Worm (Caenorhabditis elegans): ENCODE measurements around the gene asp-13.

asp-13 gene

ce11 chrV:8643093-8643492 is at the start of gene asp-13:
Gene asp-13, minus strand, starts transcription at chrV:8643193.
- TF ChIP-seq tbx-11 (GFP tag; IDR thresholded peaks at IDR 0.05) (no peak), sea-1 (GFP tag; conservative IDR thresholded peaks at IDR 0.05) (no peak), hmg-4 (GFP tag; optimal IDR thresholded peaks at IDR 0.05) (no peak), aly-1 (tag; optimal IDR thresholded peaks at IDR 0.05) (no peak)

DNA sequence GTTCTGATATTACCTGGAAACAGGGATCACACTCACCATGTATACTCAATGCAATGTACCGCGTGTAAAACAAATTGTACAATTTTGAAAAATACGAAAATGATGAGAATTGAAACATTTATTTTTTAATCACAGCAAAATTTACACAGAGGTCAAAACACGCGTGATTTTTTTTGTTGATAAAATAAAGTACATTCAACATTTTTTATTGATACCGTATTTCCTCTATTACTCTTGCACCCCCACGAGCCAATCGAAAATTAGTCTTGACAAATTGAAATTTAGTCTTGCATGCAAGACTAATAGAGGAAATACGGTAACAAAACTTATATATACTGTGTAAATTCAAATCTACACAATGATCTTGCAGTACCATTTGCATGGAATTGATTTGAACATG is 44.7 kb upstream of the asp-13 start, which contains the start of gene ZC190.8:
TSS of gene ZC190.8 (minus strand) at position 101 of the 400 bp plus-strand sequence.
- TF ChIP-seq ceh-36 (tag; optimal IDR thresholded peaks at IDR 0.05) (no peak), F13C5.2 (tag; optimal IDR thresholded peaks at IDR 0.05) (no peak), scrt-1 (GFP tag; IDR thresholded peaks at IDR 0.05) (no peak), B0310.2 (tag; optimal IDR thresholded peaks at IDR 0.05) (no peak), tbx-37 (GFP tag; conservative IDR thresholded peaks at IDR 0.05) (no peak), sea-1 (GFP tag; conservative IDR thresholded peaks at IDR 0.05) (no peak), pes-1 (GFP tag; IDR thresholded peaks at IDR 0.05) (no peak), hmbx-1 (tag; optimal IDR thresholded peaks at IDR 0.05) (no peak), ama-1 (optimal IDR thresholded peaks at IDR 0.05) (no peak), ets-7 (tag; optimal IDR thresholded peaks at IDR 0.05) (no peak), hmg-4 (GFP tag; optimal IDR thresholded peaks at IDR 0.05) (no peak), ceh-13 (GFP tag; optimal IDR thresholded peaks at IDR 0.05) (no peak), tbx-11 (GFP tag; IDR thresholded peaks at IDR 0.05) (no peak), aly-1 (tag; optimal IDR thresholded peaks at IDR 0.05) (no peak), tra-4 (tag; optimal IDR thresholded peaks at IDR 0.05) (no peak), flt-1 (GFP tag; IDR thresholded peaks at IDR 0.05) (no peak), hnd-1 (tag; optimal IDR thresholded peaks at IDR 0.05) (no peak)

DNA sequence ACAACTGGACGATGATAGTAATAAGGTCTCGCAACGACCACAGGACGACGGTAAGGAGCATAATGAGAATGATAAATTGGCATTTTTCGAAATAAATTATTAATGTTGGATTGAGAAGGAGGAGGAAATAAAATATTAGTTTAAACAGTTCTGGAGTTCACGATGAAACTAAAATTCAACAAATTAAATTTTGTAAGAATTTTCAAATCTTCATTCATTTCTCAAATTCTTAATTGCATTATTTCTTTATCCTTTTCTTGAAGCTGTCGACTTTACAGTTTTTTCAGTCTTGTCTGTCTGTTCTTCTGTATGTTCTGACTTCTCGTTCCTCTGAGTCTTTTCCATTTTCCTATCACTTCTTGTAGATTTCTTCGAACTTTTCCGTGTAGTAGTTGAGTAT is 43.8 kb upstream of the asp-13 start, which contains the start of gene ZC190.7:
TSS of gene ZC190.7 (minus strand) at position 101 of the 400 bp plus-strand sequence.
- TF ChIP-seq B0310.2 (tag; optimal IDR thresholded peaks at IDR 0.05) = no peak
- TF ChIP-seq tbx-37 (GFP tag; conservative IDR thresholded peaks at IDR 0.05) = no peak

DNA sequence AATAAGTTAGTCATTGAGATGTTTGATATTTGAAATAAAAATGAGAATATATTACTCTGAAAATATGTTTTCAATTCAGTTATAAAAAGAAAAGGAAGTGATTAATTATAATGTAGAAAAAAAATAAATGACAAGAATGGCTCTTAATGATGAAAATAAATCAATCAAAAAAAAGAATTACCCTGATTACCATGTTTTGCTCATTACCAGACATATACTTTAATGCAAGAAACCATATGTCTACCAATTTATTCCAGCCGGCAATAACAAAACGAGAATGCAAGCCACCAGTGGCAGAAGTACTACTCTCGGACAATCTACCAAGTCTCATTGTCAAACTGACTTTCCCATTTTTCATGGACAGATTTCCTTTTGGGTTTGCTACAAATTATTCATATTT is 40.8 kb upstream of the asp-13 start:
- no peak for TF ChIP-seq ets-7 (tag; optimal IDR thresholded peaks at IDR 0.05)
- no peak for TF ChIP-seq tra-4 (tag; optimal IDR thresholded peaks at IDR 0.05)
- no peak for TF ChIP-seq tbx-11 (GFP tag; IDR thresholded peaks at IDR 0.05)
- TF ChIP-seq sea-1 (GFP tag; conservative IDR thresholded peaks at IDR 0.05) = no peak
- TF ChIP-seq F13C5.2 (tag; optimal IDR thresholded peaks at IDR 0.05) = no peak
- no peak for TF ChIP-seq aly-1 (tag; optimal IDR thresholded peaks at IDR 0.05)
- TF ChIP-seq flt-1 (GFP tag; IDR thresholded peaks at IDR 0.05) = no peak
- no peak for TF ChIP-seq ceh-13 (GFP tag; optimal IDR thresholded peaks at IDR 0.05)
- no peak for TF ChIP-seq scrt-1 (GFP tag; IDR thresholded peaks at IDR 0.05)
- no peak for TF ChIP-seq hnd-1 (tag; optimal IDR thresholded peaks at IDR 0.05)
- TF ChIP-seq tbx-37 (GFP tag; conservative IDR thresholded peaks at IDR 0.05) = no peak

- no peak for TF ChIP-seq scrt-1 (GFP tag; IDR thresholded peaks at IDR 0.05)
- no peak for TF ChIP-seq F13C5.2 (tag; optimal IDR thresholded peaks at IDR 0.05)
- no peak for TF ChIP-seq B0310.2 (tag; optimal IDR thresholded peaks at IDR 0.05)
- TF ChIP-seq ama-1 (optimal IDR thresholded peaks at IDR 0.05) = no peak
- TF ChIP-seq pes-1 (GFP tag; IDR thresholded peaks at IDR 0.05) = no peak
- no peak for TF ChIP-seq tbx-37 (GFP tag; conservative IDR thresholded peaks at IDR 0.05)
- no peak for TF ChIP-seq tra-4 (tag; optimal IDR thresholded peaks at IDR 0.05)
- TF ChIP-seq ceh-13 (GFP tag; optimal IDR thresholded peaks at IDR 0.05) = no peak
- no peak for TF ChIP-seq ets-7 (tag; optimal IDR thresholded peaks at IDR 0.05)
- no peak for TF ChIP-seq ceh-36 (tag; optimal IDR thresholded peaks at IDR 0.05)
- no peak for TF ChIP-seq hmbx-1 (tag; optimal IDR thresholded peaks at IDR 0.05)
- TF ChIP-seq sea-1 (GFP tag; conservative IDR thresholded peaks at IDR 0.05) = no peak
- TF ChIP-seq hnd-1 (tag; optimal IDR thresholded peaks at IDR 0.05) = no peak
- TF ChIP-seq flt-1 (GFP tag; IDR thresholded peaks at IDR 0.05) = no peak
- TF ChIP-seq hmg-4 (GFP tag; optimal IDR thresholded peaks at IDR 0.05) = no peak
- TF ChIP-seq tbx-11 (GFP tag; IDR thresholded peaks at IDR 0.05) = no peak
- no peak for TF ChIP-seq aly-1 (tag; optimal IDR thresholded peaks at IDR 0.05)
Measured at ce11 chrV:8682719-8683118, 39.7 kb upstream of the asp-13 start, which contains the start of gene cln-3.3. Gene cln-3.3, plus strand, starts transcription at chrV:8683052.

DNA sequence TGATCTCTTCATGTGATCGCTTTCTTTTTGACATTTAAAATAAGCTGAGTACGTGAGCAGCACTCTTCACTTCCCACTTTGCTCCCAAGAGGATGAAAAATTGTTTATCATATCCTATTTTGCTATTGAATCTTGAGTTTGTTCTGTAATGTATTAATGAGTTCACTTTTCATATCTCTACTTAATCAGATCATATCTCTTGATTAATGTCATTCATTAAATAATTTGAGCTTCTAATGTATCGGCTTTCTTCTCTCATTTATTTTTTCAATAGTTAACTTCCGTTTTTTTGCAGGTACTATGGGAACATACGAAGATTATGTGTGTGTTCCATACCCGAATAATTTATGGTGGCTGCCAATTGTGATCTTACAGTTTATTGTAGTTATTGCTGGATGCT is 38.1 kb upstream of the asp-13 start, which contains the start of gene ZC190.2:
TSS of gene ZC190.2 (plus strand) at position 301 of the 400 bp plus-strand sequence.
- no peak for TF ChIP-seq tbx-11 (GFP tag; IDR thresholded peaks at IDR 0.05)
- no peak for TF ChIP-seq scrt-1 (GFP tag; IDR thresholded peaks at IDR 0.05)
- TF ChIP-seq aly-1 (tag; optimal IDR thresholded peaks at IDR 0.05) = no peak
- TF ChIP-seq ama-1 (optimal IDR thresholded peaks at IDR 0.05) = no peak
- TF ChIP-seq ets-7 (tag; optimal IDR thresholded peaks at IDR 0.05) = no peak
- TF ChIP-seq flt-1 (GFP tag; IDR thresholded peaks at IDR 0.05) = no peak
- TF ChIP-seq tra-4 (tag; optimal IDR thresholded peaks at IDR 0.05) = no peak
- no peak for TF ChIP-seq tbx-37 (GFP tag; conservative IDR thresholded peaks at IDR 0.05)
- no peak for TF ChIP-seq hnd-1 (tag; optimal IDR thresholded peaks at IDR 0.05)
- no peak for TF ChIP-seq ceh-13 (GFP tag; optimal IDR thresholded peaks at IDR 0.05)
- TF ChIP-seq ceh-36 (tag; optimal IDR thresholded peaks at IDR 0.05) = no peak
- TF ChIP-seq hmg-4 (GFP tag; optimal IDR thresholded peaks at IDR 0.05) = no peak
- TF ChIP-seq pes-1 (GFP tag; IDR thresholded peaks at IDR 0.05) = no peak
- no peak for TF ChIP-seq sea-1 (GFP tag; conservative IDR thresholded peaks at IDR 0.05)
- TF ChIP-seq B0310.2 (tag; optimal IDR thresholded peaks at IDR 0.05) = no peak
- TF ChIP-seq F13C5.2 (tag; optimal IDR thresholded peaks at IDR 0.05) = no peak
- TF ChIP-seq hmbx-1 (tag; optimal IDR thresholded peaks at IDR 0.05) = no peak

DNA sequence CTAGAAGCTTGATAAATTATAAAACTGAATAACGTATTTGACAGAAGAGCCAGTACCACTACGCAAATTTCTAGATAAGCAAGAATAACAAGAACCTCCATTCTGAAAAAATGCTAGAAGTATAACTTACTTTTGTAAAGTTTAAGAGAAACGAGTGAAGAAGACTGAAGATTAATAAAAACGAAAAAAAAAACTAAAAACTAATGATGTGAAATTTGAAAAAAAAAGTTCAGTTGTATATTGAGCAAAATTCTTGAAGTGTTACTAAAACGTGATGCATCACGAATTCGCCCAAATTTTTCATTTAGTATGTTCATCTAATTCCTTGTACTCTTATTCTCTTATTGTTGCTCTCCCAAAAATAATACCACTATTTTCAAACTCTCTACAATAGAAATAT is 34.2 kb upstream of the asp-13 start, which contains the start of gene ZC190.6:
TSS of gene ZC190.6 (minus strand) at position 101 of the 400 bp plus-strand sequence.
- TF ChIP-seq B0310.2 (tag; optimal IDR thresholded peaks at IDR 0.05) (no peak), scrt-1 (GFP tag; IDR thresholded peaks at IDR 0.05) (no peak), ets-7 (tag; optimal IDR thresholded peaks at IDR 0.05) (no peak), aly-1 (tag; optimal IDR thresholded peaks at IDR 0.05) (no peak), ama-1 (optimal IDR thresholded peaks at IDR 0.05) (no peak), F13C5.2 (tag; optimal IDR thresholded peaks at IDR 0.05) (no peak), tra-4 (tag; optimal IDR thresholded peaks at IDR 0.05) (no peak), hnd-1 (tag; optimal IDR thresholded peaks at IDR 0.05) (no peak), tbx-37 (GFP tag; conservative IDR thresholded peaks at IDR 0.05) (no peak), sea-1 (GFP tag; conservative IDR thresholded peaks at IDR 0.05) (no peak), hmbx-1 (tag; optimal IDR thresholded peaks at IDR 0.05) (no peak), flt-1 (GFP tag; IDR thresholded peaks at IDR 0.05) (no peak), ceh-36 (tag; optimal IDR thresholded peaks at IDR 0.05) (no peak), ceh-13 (GFP tag; optimal IDR thresholded peaks at IDR 0.05) (no peak), pes-1 (GFP tag; IDR thresholded peaks at IDR 0.05) (no peak), tbx-11 (GFP tag; IDR thresholded peaks at IDR 0.05) (no peak), hmg-4 (GFP tag; optimal IDR thresholded peaks at IDR 0.05) (no peak)
